Worm (Caenorhabditis elegans) whole organism, midembryonic: Measurements from ENCODE around the gene C49G7.13.

Source experiments
- T22C8.4 ChIP-seq: fragments of 200-800 bp; sonication (Bioruptor generic); IDR thresholded peaks from 2 replicates; pipeline ENCODE4 v1.3.6; 2022; ENCODE audit warnings: missing genetic modification characterization, missing compliant biosample characterization
- cog-1 ChIP-seq: sonication (generic microtip); optimal IDR thresholded peaks from 2 replicates; lab custom pipeline; 2016; ENCODE audit warnings: missing genetic modification characterization, missing compliant biosample characterization
- flt-1 ChIP-seq: fragments of 200-800 bp; sonication (Bioruptor generic); IDR thresholded peaks from 2 replicates; pipeline ENCODE4 v1.3.6; 2022; ENCODE audit warnings: missing genetic modification characterization, missing compliant biosample characterization
- klf-2 ChIP-seq: fragments of 200-800 bp; sonication (Bioruptor generic); conservative IDR thresholded peaks from 2 replicates; pipeline ENCODE4 v1.3.6; 2022; ENCODE audit warnings: missing genetic modification reagents, missing genetic modification characterization, missing compliant biosample characterization
- med-1 ChIP-seq: sonication (generic microtip); optimal IDR thresholded peaks from 2 replicates; lab custom pipeline; 2017; ENCODE audit warnings: missing genetic modification characterization, mild to moderate bottlenecking, missing compliant biosample characterization, antibody characterized with exemption, missing genetic modification reagents; ENCODE audit not compliant: insufficient read depth
- ref-1 ChIP-seq: fragments of 200-800 bp; sonication (Bioruptor generic); conservative IDR thresholded peaks from 2 replicates; pipeline ENCODE4 v1.3.6; 2022; ENCODE audit warnings: missing genetic modification reagents, missing genetic modification characterization, missing compliant biosample characterization
- tab-1 ChIP-seq: fragments of 200-800 bp; sonication (Bioruptor generic); IDR thresholded peaks from 2 replicates; pipeline ENCODE4 v1.3.6; 2022; ENCODE audit warnings: missing genetic modification characterization, missing compliant biosample characterization
- ztf-23 ChIP-seq: fragments of 200-800 bp; sonication (Bioruptor generic); IDR thresholded peaks from 2 replicates; pipeline ENCODE4 v1.3.6; 2022; ENCODE audit warnings: missing genetic modification reagents, missing genetic modification characterization, missing compliant biosample characterization
- ztf-29 ChIP-seq: fragments of 200-800 bp; sonication (Bioruptor generic); IDR thresholded peaks from 2 replicates; pipeline ENCODE4 v1.3.6; 2022; ENCODE audit warnings: missing genetic modification reagents, missing genetic modification characterization, missing compliant biosample characterization

The C49G7.13 gene

ce11 chrV:4080546-4080945 lies 44.6 kb downstream of the C49G7.13 start:
- TF ChIP-seq klf-2 (GFP tag; lab: Robert Waterston, UW) (no peak), ztf-29 (GFP tag; lab: Robert Waterston, UW) (no peak), ztf-23 (no peak), ref-1 (GFP tag; lab: Robert Waterston, UW) (no peak)

DNA sequence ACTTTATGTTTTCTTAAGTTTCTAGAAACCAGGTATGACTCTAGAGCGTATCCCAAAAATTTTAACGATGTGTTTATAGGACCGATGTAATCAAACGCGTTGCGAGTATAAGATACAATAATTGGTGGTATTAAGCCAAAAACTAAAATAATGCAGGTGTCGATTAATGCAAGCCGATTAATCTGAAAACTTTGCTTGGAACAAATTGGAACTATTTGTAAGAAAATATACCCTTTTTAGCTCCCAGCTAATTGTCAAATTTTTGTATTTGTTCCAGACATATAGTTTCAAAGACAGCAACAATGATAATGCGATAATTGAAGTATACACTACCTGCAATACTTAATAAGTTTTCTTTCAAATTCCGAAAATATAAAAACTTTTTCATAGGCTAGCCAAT lies 45.4 kb downstream of the C49G7.13 start, which contains the start of gene srh-211:
TSS of gene srh-211 (minus strand) at position 101 of the 400 bp plus-strand sequence.
- TF ChIP-seq klf-2 (GFP tag; lab: Robert Waterston, UW) (no peak), ref-1 (GFP tag; lab: Robert Waterston, UW) (no peak), flt-1 (GFP tag; lab: Robert Waterston, UW) (no peak), cog-1 (tag; lab: Kevin White, UChicago) (no peak), tab-1 (no peak), T22C8.4 (GFP tag; lab: Robert Waterston, UW) (no peak), med-1 (GFP tag; lab: Kevin White, UChicago) (no peak), ztf-23 (no peak), ztf-29 (GFP tag; lab: Robert Waterston, UW) (no peak)

DNA sequence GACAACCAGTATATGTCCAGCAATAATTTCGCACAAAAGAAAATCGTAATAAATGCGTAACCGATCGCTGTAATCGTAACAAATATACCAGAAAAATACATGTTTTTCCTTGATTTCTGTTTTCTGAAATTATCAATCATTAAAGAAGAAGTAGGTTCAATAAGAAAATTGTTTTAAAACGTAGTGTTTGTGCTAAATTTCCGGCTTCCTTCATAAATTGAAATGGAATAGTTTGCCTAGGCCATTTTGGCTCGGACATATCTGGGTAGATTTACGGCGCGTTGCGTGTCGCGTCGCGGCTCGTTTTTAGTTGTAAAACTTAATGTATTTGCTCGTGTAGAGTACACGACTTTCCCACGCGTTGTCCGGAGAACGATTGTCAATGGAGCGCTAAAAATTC lies 47.0 kb downstream of the C49G7.13 start, which contains the start of gene F38H12.5:
TSS of gene F38H12.5 (minus strand) at position 101 of the 400 bp plus-strand sequence.
- TF ChIP-seq tab-1 = no peak
- TF ChIP-seq med-1 (GFP tag; lab: Kevin White, UChicago) = no peak
- TF ChIP-seq ref-1 (GFP tag; lab: Robert Waterston, UW) = no peak
- TF ChIP-seq T22C8.4 (GFP tag; lab: Robert Waterston, UW) = no peak
- no peak for TF ChIP-seq flt-1 (GFP tag; lab: Robert Waterston, UW)
- TF ChIP-seq cog-1 (tag; lab: Kevin White, UChicago) = no peak
- TF ChIP-seq klf-2 (GFP tag; lab: Robert Waterston, UW) = no peak
- no peak for TF ChIP-seq ztf-29 (GFP tag; lab: Robert Waterston, UW)
- no peak for TF ChIP-seq ztf-23
